Worm (Caenorhabditis elegans) whole organism, L2 larva: Measurements from ENCODE around the gene srz-69.
"Not testable (repeated sequence)": the region's sequence is repeated elsewhere in the genome, so short reads cannot be mapped to it uniquely, and the experiment has no call there.

ENCODE experiments used
- C34F6.9 ChIP-seq: fragments of 150-350 bp; optimal IDR thresholded peaks from 2 replicates; lab custom pipeline; 2014; ENCODE audit warnings: missing biosample characterization, missing genetic modification characterization
- F13H6.1 ChIP-seq: sonication (generic microtip); optimal IDR thresholded peaks from 2 replicates; lab custom pipeline; 2016; ENCODE audit warnings: missing genetic modification characterization, missing compliant biosample characterization
- alr-1 ChIP-seq: fragments of 150-350 bp; optimal IDR thresholded peaks from 2 replicates; lab custom pipeline; 2014; ENCODE audit warnings: missing biosample characterization, missing genetic modification characterization
- crh-2 ChIP-seq: sonication (generic microtip); optimal IDR thresholded peaks from 2 replicates; lab custom pipeline; 2017; ENCODE audit warnings: missing biosample characterization, missing genetic modification characterization
- elt-3 ChIP-seq: sonication (generic microtip); optimal IDR thresholded peaks from 2 replicates; lab custom pipeline; 2017; ENCODE audit warnings: missing biosample characterization, missing genetic modification characterization
- mab-5 ChIP-seq: fragments of 150-350 bp; optimal IDR thresholded peaks from 2 replicates; lab custom pipeline; 2014; ENCODE audit warnings: missing biosample characterization, missing genetic modification characterization
- mdl-1 ChIP-seq, 2 experiments: fragments of 150-350 bp in 1 of 2; sonication (generic microtip) in 1 of 2; optimal IDR thresholded peaks; 2 replicates each; lab custom pipeline; 2017; ENCODE audit warnings: missing biosample characterization in 2 of 2, missing genetic modification characterization in 2 of 2
- nhr-23 ChIP-seq: fragments of 150-350 bp; optimal IDR thresholded peaks from 2 replicates; lab custom pipeline; 2014; ENCODE audit warnings: missing biosample characterization, missing genetic modification reagents, missing genetic modification characterization
- nhr-6 ChIP-seq: fragments of 150-350 bp; optimal IDR thresholded peaks from 2 replicates; lab custom pipeline; 2014; ENCODE audit warnings: missing biosample characterization, missing genetic modification characterization
- nhr-77 ChIP-seq: fragments of 150-350 bp; optimal IDR thresholded peaks from 2 replicates; lab custom pipeline; 2014; ENCODE audit warnings: missing biosample characterization, missing genetic modification characterization
- sem-4 ChIP-seq: fragments of 150-350 bp; optimal IDR thresholded peaks from 2 replicates; lab custom pipeline; 2014; ENCODE audit warnings: missing biosample characterization, missing genetic modification reagents, missing genetic modification characterization
- sma-3 ChIP-seq: sonication (generic microtip); optimal IDR thresholded peaks from 2 replicates; lab custom pipeline; 2016; ENCODE audit warnings: missing genetic modification reagents, missing genetic modification characterization, missing compliant biosample characterization
- sma-9 ChIP-seq, 2 experiments: fragments of 150-350 bp in 1 of 2; sonication (generic microtip) in 1 of 2; optimal IDR thresholded peaks; 2 replicates each; lab custom pipeline; 2014 to 2016; ENCODE audit warnings: missing genetic modification characterization in 2 of 2, mild to moderate bottlenecking in 1 of 2, missing biosample characterization in 1 of 2, missing compliant biosample characterization in 1 of 2, missing genetic modification reagents in 1 of 2, moderate library complexity in 1 of 2
- snpc-4 ChIP-seq: fragments of 150-350 bp; optimal IDR thresholded peaks from 2 replicates; lab custom pipeline; 2014; ENCODE audit warnings: missing biosample characterization, missing genetic modification characterization
- ztf-1 ChIP-seq: fragments of 200-800 bp; sonication (Bioruptor generic); conservative IDR thresholded peaks from 2 replicates; pipeline ENCODE4 v1.3.6; 2022; ENCODE audit warnings: missing genetic modification characterization, missing compliant biosample characterization
- ztf-11 ChIP-seq: sonication (generic microtip); optimal IDR thresholded peaks from 2 replicates; lab custom pipeline; 2017; ENCODE audit warnings: missing biosample characterization, missing genetic modification characterization

The srz-69 gene

ce11 chrIV:3433387-3433786 is 43.6 kb downstream of the srz-69 start, which contains the start of gene C04C3.7:
Gene C04C3.7, minus strand, starts transcription at chrIV:3433487.
- not testable (repeated sequence) for TF ChIP-seq sem-4 (tag; lab: Kevin White, UChicago); F13H6.1; sma-3

- TF ChIP-seq sma-3: no peak
- TF ChIP-seq nhr-6 (tag; lab: Kevin White, UChicago): no peak
- TF ChIP-seq alr-1 (tag; lab: Kevin White, UChicago): no peak
- TF ChIP-seq F13H6.1: no peak
- TF ChIP-seq mdl-1 (tag; optimal IDR thresholded peaks at IDR 0.05; lab: Kevin White, UChicago): no peak
- no peak for TF ChIP-seq sma-9 (GFP tag; optimal IDR thresholded peaks at IDR 0.05; lab: Kevin White, UChicago)
- TF ChIP-seq sma-9 (tag; optimal IDR thresholded peaks at IDR 0.05; lab: Kevin White, UChicago): no peak
- TF ChIP-seq sem-4 (tag; lab: Kevin White, UChicago): no peak
- no peak for TF ChIP-seq ztf-11 (tag; lab: Kevin White, UChicago)
- no peak for TF ChIP-seq crh-2 (tag; lab: Kevin White, UChicago)
- TF ChIP-seq elt-3 (tag; lab: Kevin White, UChicago): no peak
- TF ChIP-seq nhr-77 (tag; lab: Kevin White, UChicago): no peak
- no peak for TF ChIP-seq snpc-4 (tag; lab: Kevin White, UChicago)
- TF ChIP-seq C34F6.9: no peak
- no peak for TF ChIP-seq nhr-23 (tag; lab: Kevin White, UChicago)
- no peak for TF ChIP-seq mab-5 (tag; lab: Kevin White, UChicago)
- TF ChIP-seq ztf-1 (GFP tag; lab: Robert Waterston, UW): no peak
Measured at ce11 chrIV:3428434-3428950, 48.5 kb downstream of the srz-69 start, which contains the start of the genes C04C3.9 and srz-60. Gene C04C3.9, minus strand, starts transcription at chrIV:3428534. Gene srz-60, plus strand, starts transcription at chrIV:3428900.
